Worm (Caenorhabditis elegans): ENCODE results near the gene C32D5.8.
A peak's percentile ranks its signal among the peaks of the same experiment; 100 is the strongest.

The C32D5.8 gene

ce11 chrII:6346551-6347079 is 851 bp upstream of the C32D5.8 start:
- TF ChIP-seq nhr-77 (tag; optimal IDR thresholded peaks at IDR 0.05), result no peak
- TF ChIP-seq nhr-10 (tag; optimal IDR thresholded peaks at IDR 0.05), result peak; percentile 42
- no peak for TF ChIP-seq aly-2 (tag; optimal IDR thresholded peaks at IDR 0.05)
- no peak for TF ChIP-seq ceh-16 (tag; optimal IDR thresholded peaks at IDR 0.05)
- no peak for TF ChIP-seq nhr-12 (tag; optimal IDR thresholded peaks at IDR 0.05)
- TF ChIP-seq nhr-25 (tag; optimal IDR thresholded peaks at IDR 0.05), result peak; percentile 81
- no peak for TF ChIP-seq zag-1 (tag; optimal IDR thresholded peaks at IDR 0.05)
- no peak for TF ChIP-seq unc-39 (tag; optimal IDR thresholded peaks at IDR 0.05)
- TF ChIP-seq R02D3.7 (tag; optimal IDR thresholded peaks at IDR 0.05), result no peak
- peak; percentile 55 for TF ChIP-seq gmeb-1 (tag; optimal IDR thresholded peaks at IDR 0.05)
- no peak for TF ChIP-seq nhr-23 (tag; optimal IDR thresholded peaks at IDR 0.05)
- peak; percentile 79 for TF ChIP-seq sma-3 (GFP tag; optimal IDR thresholded peaks at IDR 0.05)
- TF ChIP-seq peb-1 (tag; optimal IDR thresholded peaks at IDR 0.05), result no peak
- TF ChIP-seq egl-27 (tag; optimal IDR thresholded peaks at IDR 0.05), result peak; percentile 25
- peak; percentile 82 for TF ChIP-seq skn-1 (tag; optimal IDR thresholded peaks at IDR 0.05)
- TF ChIP-seq nhr-11 (tag; optimal IDR thresholded peaks at IDR 0.05), result no peak
- no peak for TF ChIP-seq dmd-4 (tag; optimal IDR thresholded peaks at IDR 0.05)
- peak; percentile 14 for TF ChIP-seq fos-1 (tag; optimal IDR thresholded peaks at IDR 0.05)
- peak; percentile 54 for TF ChIP-seq F13H6.1 (tag; optimal IDR thresholded peaks at IDR 0.05)
- TF ChIP-seq ama-1 (optimal IDR thresholded peaks at IDR 0.05), result peak; percentile 98
- TF ChIP-seq lin-11 (tag; optimal IDR thresholded peaks at IDR 0.05), result no peak
- TF ChIP-seq nhr-129 (tag; optimal IDR thresholded peaks at IDR 0.05), result peak; percentile 89
- TF ChIP-seq Y55F3AM.14 (GFP tag; optimal IDR thresholded peaks at IDR 0.05), result peak; percentile 20
- no peak for TF ChIP-seq snpc-4 (tag; optimal IDR thresholded peaks at IDR 0.05)
- TF ChIP-seq mbf-1 (tag; optimal IDR thresholded peaks at IDR 0.05), result no peak
- no peak for TF ChIP-seq mdl-1 (tag; optimal IDR thresholded peaks at IDR 0.05)
- peak; percentile 37 to 83 for TF ChIP-seq lsy-2 (tag; optimal IDR thresholded peaks at IDR 0.05)
- no peak for TF ChIP-seq unc-62 (GFP tag; optimal IDR thresholded peaks at IDR 0.05)
- TF ChIP-seq mab-5 (tag; optimal IDR thresholded peaks at IDR 0.05), result no peak
- TF ChIP-seq lin-13 (GFP tag; optimal IDR thresholded peaks at IDR 0.05), result peak; percentile 73
- no peak for TF ChIP-seq ZK546.5 (tag; optimal IDR thresholded peaks at IDR 0.05)
- TF ChIP-seq ztf-4 (tag; optimal IDR thresholded peaks at IDR 0.05), result peak; percentile 95
- no peak for TF ChIP-seq nhr-237 (tag; optimal IDR thresholded peaks at IDR 0.05)
- peak; percentile 78 for TF ChIP-seq C34F6.9 (tag; optimal IDR thresholded peaks at IDR 0.05)
- 0 out of 2 replicates have a peak, but pooled peaks have one; percentile 66 for TF ChIP-seq ztf-1 (GFP tag; conservative IDR thresholded peaks at IDR 0.05)
- TF ChIP-seq crh-2 (tag; optimal IDR thresholded peaks at IDR 0.05), result peak; percentile 79
- TF ChIP-seq unc-55 (GFP tag; optimal IDR thresholded peaks at IDR 0.05), result peak; percentile 53
- peak; percentile 90 for TF ChIP-seq nhr-21 (tag; optimal IDR thresholded peaks at IDR 0.05)
- TF ChIP-seq elt-1 (tag; optimal IDR thresholded peaks at IDR 0.05), result no peak
- TF ChIP-seq sma-9 (GFP tag; optimal IDR thresholded peaks at IDR 0.05), result peak; percentile 62
- no peak for TF ChIP-seq sma-9 (tag; optimal IDR thresholded peaks at IDR 0.05)
- TF ChIP-seq ceh-82 (tag; optimal IDR thresholded peaks at IDR 0.05), result no peak
- TF ChIP-seq sem-4 (tag; optimal IDR thresholded peaks at IDR 0.05), result no peak
- TF ChIP-seq elt-3 (tag; optimal IDR thresholded peaks at IDR 0.05), result no peak
- no peak for TF ChIP-seq lin-39 (tag; optimal IDR thresholded peaks at IDR 0.05)
- TF ChIP-seq ztf-11 (tag; optimal IDR thresholded peaks at IDR 0.05), result no peak
- peak; percentile 86 for TF ChIP-seq nhr-6 (tag; optimal IDR thresholded peaks at IDR 0.05)
- TF ChIP-seq blmp-1 (tag; optimal IDR thresholded peaks at IDR 0.05; ENCODE audit: insufficient read depth), result peak; percentile 20
- no peak for TF ChIP-seq alr-1 (tag; optimal IDR thresholded peaks at IDR 0.05)
